Fruit fly (Drosophila melanogaster): ENCODE measurements around the gene Mst87F.
A peak's percentile ranks its signal among the peaks of the same experiment; 100 is the strongest.

The Mst87F gene

DNA sequence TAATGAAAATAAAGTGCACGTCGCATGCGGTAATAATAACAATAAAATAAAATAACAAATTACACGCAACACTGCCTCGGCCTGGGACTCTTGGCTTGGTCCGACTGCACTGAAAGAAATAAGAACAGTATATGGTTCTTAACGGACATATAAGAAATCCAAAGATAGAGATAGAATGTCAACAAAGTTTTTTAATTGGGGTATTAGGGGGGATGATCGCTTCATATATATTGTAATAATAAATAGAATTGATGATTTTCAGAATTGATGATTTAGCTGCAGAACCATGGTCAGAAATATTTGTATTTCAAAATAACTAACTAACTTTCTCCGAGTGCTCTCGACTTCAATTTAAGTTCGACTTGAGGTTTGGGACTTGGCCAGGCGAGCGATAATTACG is 31.7 kb downstream of the Mst87F start (continued):
- no peak for TF ChIP-seq CG4617 (GFP tag; optimal IDR thresholded peaks at IDR 0.05; ENCODE audit: borderline replicate concordance)
- TF ChIP-seq CG11093 (GFP tag; IDR thresholded peaks at IDR 0.05) = no peak
- TF ChIP-seq Adf1 (GFP tag; IDR thresholded peaks at IDR 0.05) = no peak
- no peak for TF ChIP-seq chm (GFP tag; IDR thresholded peaks at IDR 0.05)
- peak; percentile 32 for TF ChIP-seq CG30403 (GFP tag; optimal IDR thresholded peaks at IDR 0.05)
- TF ChIP-seq vvl (GFP tag; IDR thresholded peaks at IDR 0.05) = no peak
- TF ChIP-seq CG3065 (GFP tag; optimal IDR thresholded peaks at IDR 0.05) = no peak
- no peak for TF ChIP-seq CG18476 (GFP tag; optimal IDR thresholded peaks at IDR 0.05)
- peak; percentile 59 for TF ChIP-seq Ssrp (tag; optimal IDR thresholded peaks at IDR 0.05)
- TF ChIP-seq Taf1 (GFP tag; IDR thresholded peaks at IDR 0.05) = no peak
- TF ChIP-seq CG13424 (tag; optimal IDR thresholded peaks at IDR 0.05) = peak; percentile 13
- no peak for TF ChIP-seq Dref (GFP tag; IDR thresholded peaks at IDR 0.05)
- no peak for TF ChIP-seq pnt (GFP tag; optimal IDR thresholded peaks at IDR 0.05)
- no peak for TF ChIP-seq Hey (tag; optimal IDR thresholded peaks at IDR 0.05)
- TF ChIP-seq oc (tag; optimal IDR thresholded peaks at IDR 0.05) = no peak
- TF ChIP-seq sd (tag; optimal IDR thresholded peaks at IDR 0.05) = no peak
- no peak for TF ChIP-seq CG4730 (GFP tag; IDR thresholded peaks at IDR 0.05)
- TF ChIP-seq CG11560 (tag; IDR thresholded peaks at IDR 0.05) = no peak
- peak; percentile 47 for TF ChIP-seq CG6254 (GFP tag; optimal IDR thresholded peaks at IDR 0.05)
- peak; percentile 57 for TF ChIP-seq nmo (GFP tag; optimal IDR thresholded peaks at IDR 0.05)
- TF ChIP-seq lbe (GFP tag; optimal IDR thresholded peaks at IDR 0.05) = no peak
- TF ChIP-seq Nf-YC (tag; optimal IDR thresholded peaks at IDR 0.05) = no peak
- no peak for TF ChIP-seq CG31224 (GFP tag; IDR thresholded peaks at IDR 0.05)
- no peak for TF ChIP-seq so (GFP tag; IDR thresholded peaks at IDR 0.05)
- TF ChIP-seq stwl (tag; optimal IDR thresholded peaks at IDR 0.05) = no peak
- no peak for TF ChIP-seq CG7963 (GFP tag; IDR thresholded peaks at IDR 0.05; ENCODE audit: partially characterized antibody)
- peak; percentile 8 for TF ChIP-seq jing (GFP tag; optimal IDR thresholded peaks at IDR 0.05)
- TF ChIP-seq fru (optimal IDR thresholded peaks at IDR 0.05) = no peak
- TF ChIP-seq CG15696 (tag; optimal IDR thresholded peaks at IDR 0.05) = no peak

DNA sequence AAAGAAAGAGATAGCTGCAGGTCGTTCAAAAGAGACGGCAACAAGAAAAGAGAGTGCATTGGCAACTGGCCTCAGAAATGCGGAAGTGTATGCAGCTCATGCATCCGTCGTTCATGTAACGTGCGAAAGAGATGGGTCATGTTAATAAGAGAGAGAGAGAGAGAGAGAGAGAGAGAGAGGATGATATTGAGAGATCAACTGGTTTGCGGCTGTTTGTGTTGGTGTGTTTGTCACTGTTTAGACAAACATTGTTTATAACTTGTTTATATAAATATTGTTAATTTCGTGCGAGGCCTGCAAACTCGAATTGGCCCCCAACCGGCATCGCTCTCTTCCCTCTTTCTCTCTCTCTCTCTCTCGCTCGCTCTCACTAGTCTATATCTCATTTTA is 33.1 kb downstream of the Mst87F start:
- TF ChIP-seq yki (optimal IDR thresholded peaks at IDR 0.05) = peak; percentile 73
- peak; percentile 73 for TF ChIP-seq cg (GFP tag; optimal IDR thresholded peaks at IDR 0.05)
- no peak for TF ChIP-seq Oaz (GFP tag; IDR thresholded peaks at IDR 0.05)
- peak; percentile 50 for TF ChIP-seq Nf-YC (tag; optimal IDR thresholded peaks at IDR 0.05)
- peak in 1 of 2 experiments; percentile 5 for TF ChIP-seq eve (GFP tag; optimal IDR thresholded peaks at IDR 0.05)
- TF ChIP-seq CG17568 (GFP tag; optimal IDR thresholded peaks at IDR 0.05) = no peak
- TF ChIP-seq org-1 (GFP tag; optimal IDR thresholded peaks at IDR 0.05) = no peak
- peak; percentile 23 to 99 for TF ChIP-seq Eip74EF (GFP tag; optimal IDR thresholded peaks at IDR 0.05)
- TF ChIP-seq Vsx1 (GFP tag; optimal IDR thresholded peaks at IDR 0.05) = peak; percentile 46
- TF ChIP-seq kni (GFP tag; optimal IDR thresholded peaks at IDR 0.05) = peak; percentile 78
- TF ChIP-seq aop (GFP tag; IDR thresholded peaks at IDR 0.05) = peak; percentile 89
- peak; percentile 97 for TF ChIP-seq CG3163 (GFP tag; optimal IDR thresholded peaks at IDR 0.05)
- TF ChIP-seq CG7963 (GFP tag; IDR thresholded peaks at IDR 0.05; ENCODE audit: partially characterized antibody) = no peak
- TF ChIP-seq CG1832 (GFP tag; optimal IDR thresholded peaks at IDR 0.05) = peak; percentile 61
- TF ChIP-seq CG3407 (GFP tag; optimal IDR thresholded peaks at IDR 0.05) = peak; percentile 20
- TF ChIP-seq lbe (GFP tag; optimal IDR thresholded peaks at IDR 0.05) = no peak
- no peak for TF ChIP-seq Max (GFP tag; optimal IDR thresholded peaks at IDR 0.05)
- TF ChIP-seq gce (GFP tag; IDR thresholded peaks at IDR 0.05) = peak; percentile 28; the same call in 1 of the 3 replicates
- TF ChIP-seq CG2875 (GFP tag; optimal IDR thresholded peaks at IDR 0.05) = peak; percentile 6
- TF ChIP-seq CG6813 (GFP tag; optimal IDR thresholded peaks at IDR 0.05) = peak; percentile 33
- TF ChIP-seq CG17802 (tag; optimal IDR thresholded peaks at IDR 0.05) = peak; percentile 70
- peak; percentile 27; the same call in 1 of the 2 replicates for TF ChIP-seq Drgx (GFP tag; IDR thresholded peaks at IDR 0.05)
- no peak for TF ChIP-seq CG3726 (GFP tag; IDR thresholded peaks at IDR 0.05)
- peak; percentile 16 for TF ChIP-seq CG18262 (tag; optimal IDR thresholded peaks at IDR 0.05)
- peak; percentile 5 for TF ChIP-seq cad (GFP tag; optimal IDR thresholded peaks at IDR 0.05)
- TF ChIP-seq CG12942 (GFP tag; optimal IDR thresholded peaks at IDR 0.05) = no peak
